Fruit fly (Drosophila melanogaster): ENCODE data around the gene E5.

The E5 gene

dm6 chr3R:13875438-13875861 is 734 bp upstream of the E5 start:
- TF ChIP-seq Sp1 (GFP tag; optimal IDR thresholded peaks at IDR 0.05) = peak; percentile 62
- no peak for TF ChIP-seq Hr78 (GFP tag; optimal IDR thresholded peaks at IDR 0.05)
- TF ChIP-seq Jra (GFP tag; optimal IDR thresholded peaks at IDR 0.05) = no peak
- TF ChIP-seq fru (GFP tag; optimal IDR thresholded peaks at IDR 0.05) = peak; percentile 25
- TF ChIP-seq jim (GFP tag; optimal IDR thresholded peaks at IDR 0.05) = no peak
- TF ChIP-seq CrebA (GFP tag; optimal IDR thresholded peaks at IDR 0.05; ENCODE audit: borderline replicate concordance) = no peak
- TF ChIP-seq foxo (GFP tag; optimal IDR thresholded peaks at IDR 0.05) = peak in 1 of 2 experiments; percentile 41
- no peak for TF ChIP-seq N (GFP tag; optimal IDR thresholded peaks at IDR 0.05)
- TF ChIP-seq usp (GFP tag; optimal IDR thresholded peaks at IDR 0.05) = no peak
- peak; percentile 59 for TF ChIP-seq HLH106 (tag; optimal IDR thresholded peaks at IDR 0.05)
- TF ChIP-seq Vsx2 (GFP tag; optimal IDR thresholded peaks at IDR 0.05; ENCODE audit: partially characterized antibody) = no peak
- no peak for TF ChIP-seq GATAd (GFP tag; optimal IDR thresholded peaks at IDR 0.05)
- TF ChIP-seq Dif (GFP tag; optimal IDR thresholded peaks at IDR 0.05; ENCODE audit: partially characterized antibody) = no peak
- no peak for TF ChIP-seq Hr83 (GFP tag; optimal IDR thresholded peaks at IDR 0.05; ENCODE audit: poor library complexity, severe bottlenecking)
- TF ChIP-seq CG9705 (GFP tag; optimal IDR thresholded peaks at IDR 0.05) = no peak
- TF ChIP-seq CG32264 (GFP tag; optimal IDR thresholded peaks at IDR 0.05) = no peak
- no peak for TF ChIP-seq h (GFP tag; optimal IDR thresholded peaks at IDR 0.05)
- TF ChIP-seq rgr (GFP tag; optimal IDR thresholded peaks at IDR 0.05) = peak; percentile 12
- no peak for TF ChIP-seq dl (GFP tag; optimal IDR thresholded peaks at IDR 0.05; ENCODE audit: insufficient read depth in 1 of 2, partially characterized antibody in 2 of 2)
- peak; percentile 6 for TF ChIP-seq dmrt93B (GFP tag; optimal IDR thresholded peaks at IDR 0.05)
- peak; percentile 46 for TF ChIP-seq OdsH (GFP tag; optimal IDR thresholded peaks at IDR 0.05)
- TF ChIP-seq psq (GFP tag; optimal IDR thresholded peaks at IDR 0.05) = peak; percentile 29
- no peak for TF ChIP-seq lola (GFP tag; optimal IDR thresholded peaks at IDR 0.05)
- TF ChIP-seq Myc (optimal IDR thresholded peaks at IDR 0.05) = no peak

DNA sequence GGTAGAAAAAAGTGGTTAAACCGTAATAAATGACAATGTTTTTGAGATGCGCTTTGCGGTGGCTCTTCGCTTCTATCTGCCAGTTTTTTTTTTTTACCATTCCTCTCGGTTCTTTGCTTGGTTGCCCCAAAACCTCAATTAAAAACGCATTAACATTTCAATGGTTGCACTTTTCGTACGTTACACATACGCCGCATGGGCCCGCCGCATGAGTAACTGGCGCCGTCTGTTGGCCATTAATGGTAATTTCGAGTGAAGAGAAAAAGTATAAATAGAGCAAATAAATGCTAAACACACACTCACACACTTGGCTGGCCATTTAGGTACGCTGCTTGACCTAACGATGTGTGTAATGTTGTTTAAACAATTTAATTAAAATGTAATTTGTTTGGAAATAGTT is 2.6 kb downstream of the E5 start:
- TF ChIP-seq Abd-B (GFP tag; optimal IDR thresholded peaks at IDR 0.05) = no peak
- TF ChIP-seq Dif (GFP tag; optimal IDR thresholded peaks at IDR 0.05; ENCODE audit: partially characterized antibody) = no peak
- no peak for TF ChIP-seq dsf (GFP tag; optimal IDR thresholded peaks at IDR 0.05; ENCODE audit: borderline replicate concordance)
- no peak for TF ChIP-seq Myc (optimal IDR thresholded peaks at IDR 0.05)
- no peak for TF ChIP-seq lola (GFP tag; optimal IDR thresholded peaks at IDR 0.05)
- no peak for TF ChIP-seq OdsH (GFP tag; optimal IDR thresholded peaks at IDR 0.05)
- no peak for TF ChIP-seq Hr78 (GFP tag; optimal IDR thresholded peaks at IDR 0.05)
- no peak for TF ChIP-seq HLH106 (tag; optimal IDR thresholded peaks at IDR 0.05)
- no peak for TF ChIP-seq foxo (GFP tag; optimal IDR thresholded peaks at IDR 0.05)

dm6 chr3R:13861805-13862204 is 12.9 kb downstream of the E5 start:
- TF ChIP-seq sv (GFP tag; optimal IDR thresholded peaks at IDR 0.05) (no peak), OdsH (GFP tag; optimal IDR thresholded peaks at IDR 0.05) (peak; percentile 56), HLH106 (tag; optimal IDR thresholded peaks at IDR 0.05) (peak; percentile 36), fru (GFP tag; optimal IDR thresholded peaks at IDR 0.05) (peak; percentile 54), foxo (GFP tag; optimal IDR thresholded peaks at IDR 0.05) (peak in 1 of 2 experiments; percentile 70), Jra (GFP tag; optimal IDR thresholded peaks at IDR 0.05) (no peak), ey (GFP tag; optimal IDR thresholded peaks at IDR 0.05) (peak; percentile 65), h (GFP tag; optimal IDR thresholded peaks at IDR 0.05) (peak; percentile 71), Hr78 (GFP tag; optimal IDR thresholded peaks at IDR 0.05) (no peak), rgr (GFP tag; optimal IDR thresholded peaks at IDR 0.05) (peak; percentile 51), br (GFP tag; optimal IDR thresholded peaks at IDR 0.05) (peak; percentile 55), tai (GFP tag; optimal IDR thresholded peaks at IDR 0.05) (peak; percentile 32), woc (GFP tag; optimal IDR thresholded peaks at IDR 0.05) (peak; percentile 52), dmrt93B (GFP tag; optimal IDR thresholded peaks at IDR 0.05) (peak; percentile 5), Sp1 (GFP tag; optimal IDR thresholded peaks at IDR 0.05) (peak; percentile 52), psq (GFP tag; optimal IDR thresholded peaks at IDR 0.05) (peak; percentile 40), Hnf4 (GFP tag; optimal IDR thresholded peaks at IDR 0.05) (peak; percentile 34), Mio (GFP tag; optimal IDR thresholded peaks at IDR 0.05) (no peak)

DNA sequence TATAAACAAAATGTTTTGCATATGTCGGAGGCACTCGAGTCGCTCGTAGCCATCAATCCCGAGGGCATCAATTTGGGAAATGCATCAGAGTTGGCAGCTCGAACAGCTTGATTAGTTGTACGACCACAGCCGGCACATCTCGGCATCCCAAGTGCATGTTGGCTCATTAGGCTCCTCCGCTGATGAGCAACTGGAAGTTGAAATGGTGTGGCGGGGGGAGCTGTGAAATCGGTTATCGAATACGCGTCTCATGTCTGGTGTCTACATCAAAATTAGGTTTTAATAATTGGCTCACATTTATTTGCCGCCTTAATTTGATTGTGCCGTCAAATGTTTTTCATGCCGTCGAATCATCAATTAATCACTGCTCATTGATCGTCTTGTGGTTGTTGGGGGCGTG is 15.5 kb downstream of the E5 start:
- TF ChIP-seq Vsx2 (GFP tag; optimal IDR thresholded peaks at IDR 0.05; ENCODE audit: partially characterized antibody) = no peak
- no peak for TF ChIP-seq tai (GFP tag; optimal IDR thresholded peaks at IDR 0.05)
- TF ChIP-seq ey (GFP tag; optimal IDR thresholded peaks at IDR 0.05) = no peak
- TF ChIP-seq brk (GFP tag; optimal IDR thresholded peaks at IDR 0.05) = no peak
- no peak for TF ChIP-seq Dif (GFP tag; optimal IDR thresholded peaks at IDR 0.05; ENCODE audit: partially characterized antibody)
- TF ChIP-seq dsf (GFP tag; optimal IDR thresholded peaks at IDR 0.05; ENCODE audit: borderline replicate concordance) = no peak
- no peak for TF ChIP-seq Jra (GFP tag; optimal IDR thresholded peaks at IDR 0.05)
- no peak for TF ChIP-seq woc (GFP tag; optimal IDR thresholded peaks at IDR 0.05)
- no peak for TF ChIP-seq Hr78 (GFP tag; optimal IDR thresholded peaks at IDR 0.05)
- TF ChIP-seq sage (GFP tag; optimal IDR thresholded peaks at IDR 0.05) = no peak
- no peak for TF ChIP-seq rgr (GFP tag; optimal IDR thresholded peaks at IDR 0.05)
- TF ChIP-seq pan (optimal IDR thresholded peaks at IDR 0.05) = no peak
- no peak for TF ChIP-seq CG32264 (GFP tag; optimal IDR thresholded peaks at IDR 0.05)
- TF ChIP-seq lola (GFP tag; optimal IDR thresholded peaks at IDR 0.05) = no peak
- no peak for TF ChIP-seq br (GFP tag; optimal IDR thresholded peaks at IDR 0.05)
